Worm (Caenorhabditis elegans) whole organism, L1 larva: ENCODE measurements around the gene M117.4.
A peak's percentile ranks its signal among the peaks of the same experiment; 100 is the strongest.

Source experiments
- C16A3.4 ChIP-seq: fragments of 150-350 bp; optimal IDR thresholded peaks from 2 replicates; lab custom pipeline; 2014; ENCODE audit warnings: missing biosample characterization, missing genetic modification characterization
- C34B4.2 ChIP-seq: sonication (generic microtip); optimal IDR thresholded peaks from 2 replicates; lab custom pipeline; 2017; ENCODE audit warnings: mild to moderate bottlenecking, missing genetic modification characterization, missing compliant biosample characterization
- alr-1 ChIP-seq: fragments of 200-800 bp; sonication (Bioruptor generic); optimal IDR thresholded peaks from 2 replicates; lab custom pipeline; 2018; ENCODE audit warnings: borderline replicate concordance, mild to moderate bottlenecking, missing genetic modification characterization, missing compliant biosample characterization
- aly-2 ChIP-seq: fragments of 150-350 bp; optimal IDR thresholded peaks from 2 replicates; lab custom pipeline; 2014; ENCODE audit warnings: missing biosample characterization, missing genetic modification characterization
- ama-1 ChIP-seq: fragments of 150-350 bp; optimal IDR thresholded peaks from 2 replicates; lab custom pipeline; 2014
- ceh-8 ChIP-seq: fragments of 200-800 bp; sonication (Bioruptor generic); optimal IDR thresholded peaks from 2 replicates; lab custom pipeline; 2018; ENCODE audit warnings: mild to moderate bottlenecking, missing genetic modification characterization, moderate library complexity, missing compliant biosample characterization
- ceh-82 ChIP-seq, 3 experiments: fragments of 150-350 bp in 1 of 3; sonication (generic microtip) in 2 of 3; optimal IDR thresholded peaks; 2 replicates each; lab custom pipeline; 2014 to 2017; ENCODE audit warnings: missing biosample characterization in 3 of 3, missing genetic modification characterization in 3 of 3
- ceh-88 ChIP-seq: fragments of 200-800 bp; sonication (Bioruptor generic); IDR thresholded peaks from 2 replicates; pipeline ENCODE4 v1.3.6; 2022; ENCODE audit warnings: missing genetic modification characterization, missing compliant biosample characterization
- ces-1 ChIP-seq: fragments of 150-350 bp; optimal IDR thresholded peaks from 2 replicates; lab custom pipeline; 2014; ENCODE audit warnings: missing biosample characterization, missing genetic modification reagents, missing genetic modification characterization
- dpl-1 ChIP-seq, 3 experiments: fragments of 150-350 bp in 2 of 3; sonication (generic microtip) in 1 of 3; optimal IDR thresholded peaks; 2 replicates each; lab custom pipeline; 2014 to 2017; ENCODE audit warnings: missing biosample characterization in 3 of 3, missing genetic modification characterization in 3 of 3, missing genetic modification reagents in 3 of 3
- elt-2 ChIP-seq: sonication (generic microtip); optimal IDR thresholded peaks from 2 replicates; lab custom pipeline; 2016; ENCODE audit warnings: missing genetic modification characterization, mild to moderate bottlenecking, inconsistent platforms, missing compliant biosample characterization, missing genetic modification reagents
- ets-5 ChIP-seq: fragments of 200-800 bp; sonication (Bioruptor generic); IDR thresholded peaks from 2 replicates; pipeline ENCODE4 v1.3.6; 2022; ENCODE audit warnings: missing genetic modification characterization, missing compliant biosample characterization
- fkh-4 ChIP-seq: sonication (generic microtip); optimal IDR thresholded peaks from 2 replicates; lab custom pipeline; 2016; ENCODE audit warnings: missing compliant biosample characterization, missing genetic modification characterization, borderline replicate concordance
- grh-1 ChIP-seq: fragments of 200-800 bp; sonication (Bioruptor generic); IDR thresholded peaks from 2 replicates; pipeline ENCODE4 v1.3.6; 2022; ENCODE audit warnings: missing genetic modification reagents, missing genetic modification characterization, missing compliant biosample characterization
- hlh-17 ChIP-seq: fragments of 200-800 bp; sonication (Bioruptor generic); optimal IDR thresholded peaks from 2 replicates; lab custom pipeline; 2018; ENCODE audit warnings: missing genetic modification characterization, mild to moderate bottlenecking, missing compliant biosample characterization, moderate library complexity, borderline replicate concordance
- hlh-4 ChIP-seq: sonication (generic microtip); optimal IDR thresholded peaks from 2 replicates; lab custom pipeline; 2016; ENCODE audit warnings: mild to moderate bottlenecking, missing genetic modification characterization, missing compliant biosample characterization
- irx-1 ChIP-seq: sonication (generic microtip); optimal IDR thresholded peaks from 2 replicates; lab custom pipeline; 2016; ENCODE audit warnings: missing genetic modification characterization, missing compliant biosample characterization
- jun-1 ChIP-seq: fragments of 150-350 bp; optimal IDR thresholded peaks from 2 replicates; lab custom pipeline; 2014; ENCODE audit warnings: missing biosample characterization, missing genetic modification reagents, missing genetic modification characterization
- lin-13 ChIP-seq: fragments of 150-350 bp; optimal IDR thresholded peaks from 2 replicates; lab custom pipeline; 2014; ENCODE audit warnings: missing biosample characterization, missing genetic modification reagents, missing genetic modification characterization
- lin-14 ChIP-seq: fragments of 200-800 bp; sonication (Bioruptor generic); optimal IDR thresholded peaks from 2 replicates; lab custom pipeline; 2018; ENCODE audit warnings: mild to moderate bottlenecking, missing genetic modification characterization, moderate library complexity, missing compliant biosample characterization
- lin-15B ChIP-seq: fragments of 150-350 bp; sonication (generic microtip); optimal IDR thresholded peaks from 3 replicates; lab custom pipeline; 2014; ENCODE audit warnings: missing biosample characterization, missing genetic modification characterization
- lin-35 ChIP-seq, 2 experiments: fragments of 150-350 bp; optimal IDR thresholded peaks; 2 replicates each; lab custom pipeline; 2014; ENCODE audit warnings: missing biosample characterization in 2 of 2, missing genetic modification characterization in 2 of 2, missing genetic modification reagents in 2 of 2
- lin-39 ChIP-seq: fragments of 150-350 bp; optimal IDR thresholded peaks from 2 replicates; lab custom pipeline; 2014; ENCODE audit warnings: missing biosample characterization, missing genetic modification reagents, missing genetic modification characterization
- lsy-2 ChIP-seq, 2 experiments: fragments of 150-350 bp; optimal IDR thresholded peaks; 2 replicates each; lab custom pipeline; 2014; ENCODE audit warnings: missing biosample characterization in 2 of 2, missing genetic modification characterization in 2 of 2
- mef-2 ChIP-seq: fragments of 150-350 bp; optimal IDR thresholded peaks from 2 replicates; lab custom pipeline; 2014; ENCODE audit warnings: missing biosample characterization, missing genetic modification characterization
- mep-1 ChIP-seq: fragments of 150-350 bp; optimal IDR thresholded peaks from 2 replicates; lab custom pipeline; 2014; ENCODE audit warnings: missing biosample characterization, missing genetic modification characterization
- nhr-19 ChIP-seq: fragments of 200-800 bp; sonication (Bioruptor generic); conservative IDR thresholded peaks from 2 replicates; pipeline ENCODE4 v1.3.6; 2022; ENCODE audit warnings: missing genetic modification characterization, missing compliant biosample characterization
- nhr-20 ChIP-seq: sonication (generic microtip); optimal IDR thresholded peaks from 2 replicates; lab custom pipeline; 2016; ENCODE audit warnings: mild to moderate bottlenecking, missing genetic modification characterization, missing compliant biosample characterization
- nhr-237 ChIP-seq: fragments of 150-350 bp; optimal IDR thresholded peaks from 2 replicates; lab custom pipeline; 2014; ENCODE audit warnings: missing biosample characterization, missing genetic modification characterization
- nhr-47 ChIP-seq: sonication (generic microtip); optimal IDR thresholded peaks from 2 replicates; lab custom pipeline; 2016; ENCODE audit warnings: mild to moderate bottlenecking, missing genetic modification characterization, moderate library complexity, missing compliant biosample characterization
- nhr-71 ChIP-seq: sonication (generic microtip); optimal IDR thresholded peaks from 2 replicates; lab custom pipeline; 2016; ENCODE audit warnings: mild to moderate bottlenecking, missing genetic modification characterization, moderate library complexity, missing compliant biosample characterization
- nhr-76 ChIP-seq: sonication (generic microtip); optimal IDR thresholded peaks from 2 replicates; lab custom pipeline; 2017; ENCODE audit warnings: missing biosample characterization, missing genetic modification characterization
- nhr-85 ChIP-seq: sonication (generic microtip); peaks from one replicate; lab custom pipeline; 2016; ENCODE audit warnings: missing genetic modification characterization, inconsistent platforms, missing compliant biosample characterization
- nhr-90 ChIP-seq: sonication (generic microtip); optimal IDR thresholded peaks from 2 replicates; lab custom pipeline; 2016; ENCODE audit warnings: mild to moderate bottlenecking, missing genetic modification characterization, missing compliant biosample characterization; ENCODE audit not compliant: poor library complexity
- pag-3 ChIP-seq: sonication (generic microtip); optimal IDR thresholded peaks from 2 replicates; lab custom pipeline; 2017; ENCODE audit warnings: missing genetic modification characterization, mild to moderate bottlenecking, missing compliant biosample characterization, antibody characterized with exemption, borderline replicate concordance; ENCODE audit not compliant: insufficient read depth
- pqm-1 ChIP-seq: sonication (generic microtip); optimal IDR thresholded peaks from 3 replicates; lab custom pipeline; 2017; ENCODE audit warnings: missing biosample characterization, missing genetic modification characterization
- rnt-1 ChIP-seq: sonication (generic microtip); optimal IDR thresholded peaks from 2 replicates; lab custom pipeline; 2016; ENCODE audit warnings: mild to moderate bottlenecking, missing genetic modification characterization, moderate library complexity, missing compliant biosample characterization
- skn-1 ChIP-seq: fragments of 150-350 bp; optimal IDR thresholded peaks from 2 replicates; lab custom pipeline; 2014; ENCODE audit warnings: missing biosample characterization, missing genetic modification characterization
- snpc-4 ChIP-seq: fragments of 150-350 bp; optimal IDR thresholded peaks from 2 replicates; lab custom pipeline; 2014; ENCODE audit warnings: missing biosample characterization, missing genetic modification characterization
- snu-23 ChIP-seq: sonication (generic microtip); optimal IDR thresholded peaks from 2 replicates; lab custom pipeline; 2016; ENCODE audit warnings: missing genetic modification characterization, missing compliant biosample characterization
- sox-4 ChIP-seq: sonication (generic microtip); optimal IDR thresholded peaks from 2 replicates; lab custom pipeline; 2016; ENCODE audit warnings: missing genetic modification characterization, missing compliant biosample characterization
- sptf-1 ChIP-seq: fragments of 150-350 bp; optimal IDR thresholded peaks from 2 replicates; lab custom pipeline; 2014; ENCODE audit warnings: missing biosample characterization, missing genetic modification characterization
- swsn-7 ChIP-seq: sonication (generic microtip); optimal IDR thresholded peaks from 2 replicates; lab custom pipeline; 2016; ENCODE audit warnings: missing genetic modification characterization, missing compliant biosample characterization
- tlp-1 ChIP-seq: fragments of 150-350 bp; optimal IDR thresholded peaks from 2 replicates; lab custom pipeline; 2014; ENCODE audit warnings: missing biosample characterization, missing genetic modification characterization
- unc-30 ChIP-seq: sonication (generic microtip); optimal IDR thresholded peaks from 2 replicates; lab custom pipeline; 2017; ENCODE audit warnings: missing biosample characterization, missing genetic modification characterization
- unc-62 ChIP-seq: fragments of 150-350 bp; optimal IDR thresholded peaks from 2 replicates; lab custom pipeline; 2014; ENCODE audit warnings: missing biosample characterization, missing genetic modification reagents, missing genetic modification characterization
- unc-86 ChIP-seq: sonication (generic microtip); optimal IDR thresholded peaks from 2 replicates; lab custom pipeline; 2016; ENCODE audit warnings: missing genetic modification characterization, missing compliant biosample characterization
- unc-98 ChIP-seq: fragments of 200-800 bp; sonication (Bioruptor generic); IDR thresholded peaks from 2 replicates; pipeline ENCODE4 v1.3.6; 2022; ENCODE audit warnings: missing genetic modification characterization, missing compliant biosample characterization
- vab-15 ChIP-seq: sonication (generic microtip); optimal IDR thresholded peaks from 2 replicates; lab custom pipeline; 2017; ENCODE audit warnings: missing genotype, mild to moderate bottlenecking, missing genetic modification characterization, missing compliant biosample characterization
- zag-1 ChIP-seq: fragments of 150-350 bp; optimal IDR thresholded peaks from 2 replicates; lab custom pipeline; 2014; ENCODE audit warnings: missing biosample characterization, missing genetic modification characterization
- ztf-4 ChIP-seq: fragments of 150-350 bp; optimal IDR thresholded peaks from 2 replicates; lab custom pipeline; 2014; ENCODE audit warnings: missing biosample characterization, missing genetic modification characterization

The M117.4 gene

DNA sequence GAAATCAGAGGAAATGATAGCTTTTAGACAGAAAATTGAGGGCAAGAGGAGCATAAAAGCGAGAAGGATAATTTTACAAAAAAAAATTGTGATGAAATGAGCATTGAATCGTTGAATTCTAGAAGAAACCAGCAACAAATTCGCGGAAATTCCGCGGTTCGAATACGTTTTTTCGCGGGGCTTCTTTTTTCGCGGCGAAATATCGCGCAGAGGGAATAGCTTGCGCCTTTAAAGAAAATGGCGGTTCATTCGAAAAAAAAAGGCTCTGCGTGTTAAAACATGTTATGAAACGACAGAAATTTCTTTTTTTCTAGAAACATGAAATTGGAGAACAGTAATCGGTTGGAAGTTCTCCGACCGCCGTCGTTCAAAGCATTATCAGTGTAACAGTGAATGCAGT lies 10.9 kb downstream of the M117.4 start (continued):
- TF ChIP-seq ztf-4 (tag; lab: Kevin White, UChicago) (no peak), zag-1 (no peak), nhr-85 (peak; percentile 47), pqm-1 (tag; lab: Kevin White, UChicago) (no peak), C16A3.4 (peak; percentile 49), lsy-2 (tag; optimal IDR thresholded peaks at IDR 0.05; lab: Kevin White, UChicago) (peak; percentile 44 to 80), ceh-88 (GFP tag; lab: Robert Waterston, UW) (peak; percentile 21; the same call in 1 of the 2 replicates), nhr-20 (tag; lab: Kevin White, UChicago) (peak; percentile 31), nhr-237 (no peak), mef-2 (tag; lab: Kevin White, UChicago) (no peak), lin-15B (tag; lab: Kevin White, UChicago) (peak; percentile 41), nhr-71 (peak; percentile 48), grh-1 (GFP tag; lab: Robert Waterston, UW) (no peak), irx-1 (no peak), aly-2 (no peak), sptf-1 (tag; lab: Kevin White, UChicago) (no peak), ets-5 (no peak), snu-23 (GFP tag; lab: Kevin White, UChicago) (peak; percentile 57), nhr-90 (tag; lab: Kevin White, UChicago) (no peak), swsn-7 (tag; lab: Kevin White, UChicago) (peak; percentile 55), lin-39 (tag; lab: Kevin White, UChicago) (no peak), lin-13 (GFP tag; lab: Kevin White, UChicago) (peak; percentile 48), dpl-1 (GFP tag; optimal IDR thresholded peaks at IDR 0.05; lab: Kevin White, UChicago) (peak; percentile 87 to 93 (median 89)), nhr-76 (tag; lab: Kevin White, UChicago) (no peak), sox-4 (tag; lab: Kevin White, UChicago) (no peak), rnt-1 (tag; lab: Kevin White, UChicago) (peak; percentile 59), snpc-4 (tag; lab: Kevin White, UChicago) (no peak), mep-1 (tag; lab: Kevin White, UChicago) (peak; percentile 35), ceh-8 (GFP tag; lab: Kevin White, UChicago) (no peak), unc-86 (tag; lab: Kevin White, UChicago) (peak; percentile 15), tlp-1 (tag; lab: Kevin White, UChicago) (no peak), hlh-17 (GFP tag; lab: Kevin White, UChicago) (no peak), ama-1 (lab: Kevin White, UChicago) (no peak), pag-3 (tag; lab: Kevin White, UChicago) (no peak), unc-62 (no peak), C34B4.2 (tag; lab: Kevin White, UChicago) (no peak)
- TF ChIP-seq, all 84 proteins: peak for 31

DNA sequence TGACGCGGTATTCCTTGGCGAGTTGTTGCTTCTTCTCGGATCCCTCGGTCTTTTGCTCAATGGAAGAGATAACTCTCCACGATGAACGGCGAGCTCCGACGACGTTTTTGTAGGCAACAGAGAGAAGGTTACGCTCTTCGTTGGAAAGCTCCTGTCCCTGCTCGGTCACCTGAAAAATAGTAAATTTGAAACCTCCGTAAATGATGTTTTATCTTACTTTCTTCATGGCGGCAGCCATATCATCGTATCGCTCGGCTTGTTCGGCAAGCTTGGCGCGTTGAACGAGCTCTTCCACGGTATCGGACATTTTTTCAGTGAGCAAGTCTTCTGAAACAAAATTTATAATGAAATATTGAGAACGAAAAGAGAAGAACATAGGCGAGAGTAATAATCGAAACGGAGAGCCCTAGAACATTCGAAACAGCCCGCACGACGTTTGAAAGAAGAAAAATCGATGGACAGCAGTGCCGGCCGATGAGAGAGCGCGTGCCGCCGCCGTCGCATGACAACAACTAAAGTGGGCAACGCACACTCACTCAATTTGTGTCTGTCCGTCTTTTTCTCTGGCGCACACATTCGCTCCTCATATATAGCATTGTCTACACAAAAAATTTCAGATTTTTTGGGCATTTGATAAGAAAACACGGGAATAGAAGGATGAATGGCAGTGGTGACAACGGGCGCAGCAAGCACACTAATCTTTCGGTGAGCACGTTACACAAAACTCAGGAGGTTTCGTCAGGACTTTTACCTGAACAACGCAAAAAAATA lies 11.6 kb downstream of the M117.4 start, which contains the start of the genes par-5 and M117.3:
TSS of gene par-5 (minus strand) at position 334 of the 771 bp plus-strand sequence.
TSS of gene M117.3 (plus strand) at position 616 of the 771 bp plus-strand sequence.
- TF ChIP-seq unc-98 (GFP tag; lab: Robert Waterston, UW): no peak
- TF ChIP-seq lin-14 (GFP tag; lab: Kevin White, UChicago): peak; percentile 93
- no peak for TF ChIP-seq ces-1 (GFP tag; lab: Kevin White, UChicago)
- TF ChIP-seq ceh-82 (tag; optimal IDR thresholded peaks at IDR 0.05; lab: Kevin White, UChicago): peak; percentile 49 to 72 (median 69)
- TF ChIP-seq nhr-47: peak; percentile 79
- no peak for TF ChIP-seq alr-1 (tag; lab: Kevin White, UChicago)
- peak; percentile 48; the same call in 1 of the 2 replicates for TF ChIP-seq ceh-88 (GFP tag; lab: Robert Waterston, UW)
- TF ChIP-seq jun-1 (tag; lab: Kevin White, UChicago): peak; percentile 44
- no peak for TF ChIP-seq hlh-4 (tag; lab: Kevin White, UChicago)
- TF ChIP-seq lsy-2 (tag; optimal IDR thresholded peaks at IDR 0.05; lab: Kevin White, UChicago): peak; percentile 42 to 76
- peak; percentile 72 for TF ChIP-seq swsn-7 (tag; lab: Kevin White, UChicago)
- TF ChIP-seq unc-30 (tag; lab: Kevin White, UChicago): no peak
- TF ChIP-seq lin-35 (GFP tag; optimal IDR thresholded peaks at IDR 0.05; lab: Kevin White, UChicago): peak; percentile 63 to 71
- TF ChIP-seq nhr-90 (tag; lab: Kevin White, UChicago): peak; percentile 21
- no peak for TF ChIP-seq grh-1 (GFP tag; lab: Robert Waterston, UW)
- TF ChIP-seq elt-2 (tag; lab: Kevin White, UChicago): peak; percentile 64
- peak; percentile 46 for TF ChIP-seq nhr-19 (GFP tag; lab: Robert Waterston, UW)
- no peak for TF ChIP-seq zag-1
- peak; percentile 14 for TF ChIP-seq skn-1
- no peak for TF ChIP-seq vab-15 (tag; lab: Kevin White, UChicago)
- no peak for TF ChIP-seq fkh-4 (tag; lab: Kevin White, UChicago)
- no peak for TF ChIP-seq lin-39 (tag; lab: Kevin White, UChicago)
